Fruit fly (Drosophila melanogaster): ENCODE data around the gene CG10301.
A peak's percentile ranks its signal among the peaks of the same experiment; 100 is the strongest.

DNA sequence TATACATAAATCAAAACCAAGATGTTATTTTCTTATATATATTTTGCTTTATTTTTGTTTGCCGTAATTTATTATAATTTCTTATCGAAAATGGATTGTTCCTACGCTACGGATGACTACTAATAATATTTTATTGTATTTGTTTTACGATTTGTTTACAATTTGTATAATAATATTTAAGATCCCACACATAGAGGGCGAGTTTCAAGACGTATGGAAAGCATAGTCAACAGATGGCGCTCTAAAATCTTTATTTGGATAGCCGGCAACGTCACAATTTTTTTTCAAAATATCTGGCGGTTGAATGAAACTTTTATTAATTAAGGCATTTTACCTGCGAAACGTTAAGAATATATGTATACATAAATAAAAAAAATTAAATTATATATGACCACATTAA is 12.0 kb downstream of the CG10301 start:
- TF ChIP-seq Hr38 (GFP tag; optimal IDR thresholded peaks at IDR 0.05) (no peak), Met (GFP tag; optimal IDR thresholded peaks at IDR 0.05) (no peak), CG31627 (GFP tag; optimal IDR thresholded peaks at IDR 0.05) (peak; percentile 33), CG11762 (GFP tag; optimal IDR thresholded peaks at IDR 0.05; ENCODE audit: insufficient read depth) (no peak), Eip93F (GFP tag; optimal IDR thresholded peaks at IDR 0.05) (no peak), Gug (GFP tag; IDR thresholded peaks at IDR 0.05) (no peak), ss (GFP tag; optimal IDR thresholded peaks at IDR 0.05) (no peak), achi (GFP tag; optimal IDR thresholded peaks at IDR 0.05) (no peak), Sox102F (GFP tag; optimal IDR thresholded peaks at IDR 0.05) (no peak), Sox15 (GFP tag; optimal IDR thresholded peaks at IDR 0.05) (no peak)

Measured in whole organism, prepupa.